Worm (Caenorhabditis elegans) whole organism, L4 larva: ENCODE measurements around the gene Y54E2A.7.
A peak's percentile ranks its signal among the peaks of the same experiment; 100 is the strongest.

ENCODE experiments used
- F26F4.8 ChIP-seq: fragments of 200-800 bp; sonication (Bioruptor generic); conservative IDR thresholded peaks from 2 replicates; pipeline ENCODE4 v1.3.6; 2022; ENCODE audit warnings: missing genetic modification characterization, missing compliant biosample characterization
- F49E8.2 ChIP-seq: sonication (generic microtip); optimal IDR thresholded peaks from 2 replicates; lab custom pipeline; 2016; ENCODE audit warnings: missing compliant biosample characterization, mild to moderate bottlenecking, missing genetic modification characterization, borderline replicate concordance
- T20F7.1 ChIP-seq: fragments of 200-800 bp; sonication (Bioruptor generic); optimal IDR thresholded peaks from 2 replicates; lab custom pipeline; 2018; ENCODE audit warnings: mild to moderate bottlenecking, missing genetic modification characterization, missing compliant biosample characterization
- aha-1 ChIP-seq: fragments of 150-350 bp; peaks from one replicate; lab custom pipeline; 2014; ENCODE audit warnings: missing biosample characterization, missing genetic modification characterization
- arid-1 ChIP-seq: fragments of 200-800 bp; sonication (Bioruptor generic); conservative IDR thresholded peaks from 2 replicates; pipeline ENCODE4 v1.3.6; 2022; ENCODE audit warnings: missing genetic modification reagents, missing genetic modification characterization, missing compliant biosample characterization
- attf-4 ChIP-seq: sonication (generic microtip); optimal IDR thresholded peaks from 3 replicates; lab custom pipeline; 2017; ENCODE audit warnings: missing biosample characterization, missing genetic modification characterization
- ceh-28 ChIP-seq: fragments of 150-350 bp; optimal IDR thresholded peaks from 2 replicates; lab custom pipeline; 2014; ENCODE audit warnings: missing biosample characterization, missing genetic modification reagents, missing genetic modification characterization
- ceh-82 ChIP-seq: sonication (generic microtip); optimal IDR thresholded peaks from 2 replicates; lab custom pipeline; 2017; ENCODE audit warnings: missing biosample characterization, missing genetic modification characterization
- ces-1 ChIP-seq: fragments of 150-350 bp; sonication (generic microtip); optimal IDR thresholded peaks from 4 replicates; lab custom pipeline; 2014; ENCODE audit warnings: missing biosample characterization, missing genetic modification reagents, missing genetic modification characterization
- ctbp-1 ChIP-seq: fragments of 200-800 bp; sonication (Bioruptor generic); IDR thresholded peaks from 2 replicates; pipeline ENCODE4 v1.3.6; 2022; ENCODE audit warnings: missing genetic modification reagents, missing genetic modification characterization, missing compliant biosample characterization
- egl-27 ChIP-seq: sonication (generic microtip); optimal IDR thresholded peaks from 3 replicates; lab custom pipeline; 2017; ENCODE audit warnings: missing biosample characterization, missing genetic modification reagents, missing genetic modification characterization
- egl-43 ChIP-seq: fragments of 200-800 bp; sonication (Bioruptor generic); IDR thresholded peaks from 2 replicates; pipeline ENCODE4 v1.3.6; 2022; ENCODE audit warnings: missing genetic modification reagents, missing genetic modification characterization, missing compliant biosample characterization
- fkh-10 ChIP-seq: fragments of 150-350 bp; optimal IDR thresholded peaks from 2 replicates; lab custom pipeline; 2014; ENCODE audit warnings: missing biosample characterization, missing genetic modification reagents, missing genetic modification characterization
- jun-1 ChIP-seq: fragments of 150-350 bp; optimal IDR thresholded peaks from 2 replicates; lab custom pipeline; 2014; ENCODE audit warnings: missing biosample characterization, missing genetic modification reagents, missing genetic modification characterization
- lin-15B ChIP-seq: fragments of 150-350 bp; sonication (generic microtip); optimal IDR thresholded peaks from 3 replicates; lab custom pipeline; 2014; ENCODE audit warnings: missing biosample characterization, missing genetic modification characterization
- lin-29 ChIP-seq: fragments of 200-800 bp; sonication (Bioruptor generic); IDR thresholded peaks from 2 replicates; pipeline ENCODE4 v1.3.6; 2022; ENCODE audit warnings: missing genetic modification reagents, missing genetic modification characterization, missing compliant biosample characterization
- lin-38 ChIP-seq: fragments of 200-800 bp; sonication (Bioruptor generic); IDR thresholded peaks from 2 replicates; pipeline ENCODE4 v1.3.6; 2022; ENCODE audit warnings: missing genetic modification reagents, missing genetic modification characterization, missing compliant biosample characterization
- lir-3 ChIP-seq: sonication (generic microtip); optimal IDR thresholded peaks from 2 replicates; lab custom pipeline; 2016; ENCODE audit warnings: mild to moderate bottlenecking, missing genetic modification characterization, missing compliant biosample characterization
- madf-5 ChIP-seq, 2 experiments: fragments of 200-800 bp; sonication (Bioruptor generic); IDR thresholded peaks; 2 replicates each; pipeline ENCODE4 v1.3.6; 2022; ENCODE audit warnings: missing compliant biosample characterization in 2 of 2, missing genetic modification characterization in 2 of 2
- nhr-25 ChIP-seq: sonication (generic microtip); optimal IDR thresholded peaks from 2 replicates; lab custom pipeline; 2017; ENCODE audit warnings: missing genetic modification characterization, mild to moderate bottlenecking, missing compliant biosample characterization, antibody characterized with exemption, moderate library complexity, borderline replicate concordance; ENCODE audit not compliant: insufficient read depth
- nhr-28 ChIP-seq: fragments of 150-350 bp; optimal IDR thresholded peaks from 2 replicates; lab custom pipeline; 2014; ENCODE audit warnings: missing biosample characterization, missing genetic modification characterization
- nhr-41 ChIP-seq: fragments of 200-800 bp; sonication (Bioruptor generic); IDR thresholded peaks from 2 replicates; pipeline ENCODE4 v1.3.6; 2022; ENCODE audit warnings: missing genetic modification reagents, missing genetic modification characterization, missing compliant biosample characterization
- sdz-12 ChIP-seq: fragments of 200-800 bp; sonication (Bioruptor generic); optimal IDR thresholded peaks from 2 replicates; lab custom pipeline; 2018; ENCODE audit warnings: mild to moderate bottlenecking, missing genetic modification characterization, missing compliant biosample characterization
- set-16 ChIP-seq: fragments of 200-800 bp; sonication (Bioruptor generic); IDR thresholded peaks from 2 replicates; pipeline ENCODE4 v1.3.6; 2022; ENCODE audit warnings: missing genetic modification reagents, missing genetic modification characterization, missing compliant biosample characterization
- snpc-1.2 ChIP-seq: fragments of 200-800 bp; sonication (Bioruptor generic); IDR thresholded peaks from 2 replicates; pipeline ENCODE4 v1.3.6; 2022; ENCODE audit warnings: missing genetic modification reagents, missing genetic modification characterization, missing compliant biosample characterization
- spr-1 ChIP-seq: sonication (generic microtip); optimal IDR thresholded peaks from 2 replicates; lab custom pipeline; 2016; ENCODE audit warnings: mild to moderate bottlenecking, missing genetic modification characterization, missing compliant biosample characterization
- unc-130 ChIP-seq: sonication (generic microtip); optimal IDR thresholded peaks from 2 replicates; lab custom pipeline; 2016; ENCODE audit warnings: missing genetic modification reagents, missing genetic modification characterization, missing compliant biosample characterization
- unc-62 ChIP-seq, 3 experiments: fragments of 150-350 bp in 1 of 3; sonication (generic microtip); optimal IDR thresholded peaks in 2 of 3; peaks in 1 of 3; 1 replicate in 1 of 3; 2 replicates in 2 of 3; lab custom pipeline; 2014 to 2017; ENCODE audit warnings: missing biosample characterization in 3 of 3, missing genetic modification characterization in 3 of 3, missing genetic modification reagents in 3 of 3, missing genotype in 1 of 3
- vab-7 ChIP-seq: fragments of 200-800 bp; sonication (Bioruptor generic); IDR thresholded peaks from 2 replicates; pipeline ENCODE4 v1.3.6; 2022; ENCODE audit warnings: missing genetic modification reagents, missing genetic modification characterization, missing compliant biosample characterization

The Y54E2A.7 gene

ce11 chrII:14779851-14780250 is 7.0 kb upstream of the Y54E2A.7 start:
- TF ChIP-seq lin-15B (tag; lab: Kevin White, UChicago) (no peak), set-16 (GFP tag; lab: Robert Waterston, UW) (peak; percentile 52; the same call in 1 of the 2 replicates), egl-43 (GFP tag; lab: Robert Waterston, UW) (0 out of 2 replicates have a peak, but pooled peaks have one; percentile 7), unc-62 (GFP tag; optimal IDR thresholded peaks at IDR 0.05 in 1 of 2; lab: Kevin White, UChicago) (peak in 1 of 2 experiments; percentile 8), unc-62 (tag; optimal IDR thresholded peaks at IDR 0.05; lab: Kevin White, UChicago) (no peak), spr-1 (tag; lab: Kevin White, UChicago) (no peak)

ce11 chrII:14778092-14778491 is 5.3 kb upstream of the Y54E2A.7 start, which contains the start of gene Y54E2A.8:
Gene Y54E2A.8 (plus strand): TSS chrII:14778345.
- TF ChIP-seq lin-29 (GFP tag; lab: Robert Waterston, UW), result no peak
- TF ChIP-seq egl-27 (tag; lab: Kevin White, UChicago), result no peak
- TF ChIP-seq lin-38 (GFP tag; lab: Robert Waterston, UW), result 0 out of 2 replicates have a peak, but pooled peaks have one; percentile 12
- no peak for TF ChIP-seq jun-1 (tag; lab: Kevin White, UChicago)
- TF ChIP-seq attf-4 (tag; lab: Kevin White, UChicago), result no peak
- TF ChIP-seq unc-130, result no peak
- TF ChIP-seq F49E8.2 (tag; lab: Kevin White, UChicago), result peak; percentile 12
- TF ChIP-seq ces-1 (GFP tag; lab: Kevin White, UChicago), result no peak
- TF ChIP-seq fkh-10 (GFP tag; lab: Kevin White, UChicago), result no peak
- TF ChIP-seq snpc-1.2 (GFP tag; lab: Robert Waterston, UW), result no peak
- TF ChIP-seq arid-1 (GFP tag; lab: Robert Waterston, UW), result no peak

- TF ChIP-seq set-16 (GFP tag; lab: Robert Waterston, UW) (peak; percentile 69), nhr-41 (GFP tag; lab: Robert Waterston, UW) (no peak), madf-5 (GFP tag; IDR thresholded peaks at IDR 0.05; lab: Robert Waterston, UW) (no peak)
- TF ChIP-seq, all 104 proteins: peak for 1
Observed at ce11 chrII:14772113-14772512, 693 bp downstream of the Y54E2A.7 start.

ce11 chrII:14771096-14771495 is 1.7 kb downstream of the Y54E2A.7 start:
- TF ChIP-seq aha-1 (tag; lab: Kevin White, UChicago) (no peak), unc-62 (GFP tag; optimal IDR thresholded peaks at IDR 0.05 in 1 of 2; lab: Kevin White, UChicago) (peak in 1 of 2 experiments; percentile 79), unc-62 (tag; optimal IDR thresholded peaks at IDR 0.05; lab: Kevin White, UChicago) (no peak), vab-7 (GFP tag; lab: Robert Waterston, UW) (no peak), T20F7.1 (GFP tag; lab: Kevin White, UChicago) (no peak), nhr-28 (tag; lab: Kevin White, UChicago) (no peak), lir-3 (tag; lab: Kevin White, UChicago) (no peak), set-16 (GFP tag; lab: Robert Waterston, UW) (peak; percentile 72), sdz-12 (no peak), nhr-25 (tag; lab: Kevin White, UChicago) (no peak), ceh-82 (tag; lab: Kevin White, UChicago) (no peak), ctbp-1 (GFP tag; lab: Robert Waterston, UW) (no peak), F26F4.8 (no peak)
- TF ChIP-seq, all 104 proteins: peak for 2

ce11 chrII:14768804-14769203 is 4.0 kb downstream of the Y54E2A.7 start:
- TF ChIP-seq snpc-1.2 (GFP tag; lab: Robert Waterston, UW), result no peak
- TF ChIP-seq ceh-28 (tag; lab: Kevin White, UChicago), result peak; percentile 61

- TF ChIP-seq set-16 (GFP tag; lab: Robert Waterston, UW) (peak; percentile 41; the same call in 1 of the 2 replicates), egl-43 (GFP tag; lab: Robert Waterston, UW) (peak; percentile 62; the same call in 1 of the 2 replicates)
Observed at ce11 chrII:14765697-14766096, 7.1 kb downstream of the Y54E2A.7 start.
